Worm (Caenorhabditis elegans) whole organism, young adult: Measurements from ENCODE around the gene Y48A6B.14.

ENCODE experiments used
- B0019.2 ChIP-seq: fragments of 200-800 bp; sonication (Bioruptor generic); conservative IDR thresholded peaks from 2 replicates; pipeline ENCODE4 v1.3.6; 2022; ENCODE audit warnings: missing genetic modification reagents, missing genetic modification characterization, missing compliant biosample characterization
- B0336.3 ChIP-seq: fragments of 200-800 bp; sonication (Bioruptor generic); IDR thresholded peaks from 2 replicates; pipeline ENCODE4 v1.3.6; 2022; ENCODE audit warnings: missing genetic modification characterization, missing compliant biosample characterization
- D2030.7 ChIP-seq: fragments of 200-800 bp; sonication (Bioruptor generic); IDR thresholded peaks from 2 replicates; pipeline ENCODE4 v1.3.6; 2022; ENCODE audit warnings: missing genetic modification reagents, missing genetic modification characterization, missing compliant biosample characterization
- F23B12.7 ChIP-seq: sonication (generic microtip); optimal IDR thresholded peaks from 2 replicates; lab custom pipeline; 2017; ENCODE audit warnings: missing genetic modification characterization, mild to moderate bottlenecking, missing compliant biosample characterization, antibody characterized with exemption, moderate library complexity; ENCODE audit not compliant: insufficient read depth
- F33H1.4 ChIP-seq: fragments of 200-800 bp; sonication (Bioruptor generic); IDR thresholded peaks from 2 replicates; pipeline ENCODE4 v1.3.6; 2022; ENCODE audit warnings: missing genetic modification reagents, missing genetic modification characterization, missing compliant biosample characterization
- F49E8.2 ChIP-seq: sonication (generic microtip); optimal IDR thresholded peaks from 3 replicates; lab custom pipeline; 2017; ENCODE audit warnings: missing genetic modification characterization, mild to moderate bottlenecking, missing compliant biosample characterization, antibody characterized with exemption, moderate library complexity; ENCODE audit not compliant: insufficient read depth
- K12H6.12 ChIP-seq: fragments of 200-800 bp; sonication (Bioruptor generic); optimal IDR thresholded peaks from 2 replicates; lab custom pipeline; 2018; ENCODE audit warnings: mild to moderate bottlenecking, missing genetic modification characterization, missing compliant biosample characterization
- Y53F4B.3 ChIP-seq: fragments of 200-800 bp; sonication (Bioruptor generic); IDR thresholded peaks from 2 replicates; pipeline ENCODE4 v1.3.6; 2022; ENCODE audit warnings: missing genetic modification reagents, missing genetic modification characterization, missing compliant biosample characterization
- Y95B8A.8 ChIP-seq: fragments of 200-800 bp; sonication (Bioruptor generic); IDR thresholded peaks from 2 replicates; pipeline ENCODE4 v1.3.6; 2022; ENCODE audit warnings: missing genetic modification reagents, missing genetic modification characterization, missing compliant biosample characterization
- ama-1 ChIP-seq, 3 experiments: fragments of 150-350 bp in 1 of 3; sonication (generic microtip) in 2 of 3; optimal IDR thresholded peaks; 2 replicates each; lab custom pipeline; 2014 to 2018; ENCODE audit warnings: missing biosample characterization in 2 of 3, missing genetic modification characterization in 2 of 3, missing genetic modification reagents in 2 of 3
- attf-5 ChIP-seq: fragments of 200-800 bp; sonication (Bioruptor generic); optimal IDR thresholded peaks from 2 replicates; lab custom pipeline; 2018; ENCODE audit warnings: mild to moderate bottlenecking, missing genetic modification characterization, missing compliant biosample characterization
- attf-6 ChIP-seq: fragments of 200-800 bp; sonication (Bioruptor generic); IDR thresholded peaks from 2 replicates; pipeline ENCODE4 v1.3.6; 2022; ENCODE audit warnings: missing genetic modification reagents, missing genetic modification characterization, missing compliant biosample characterization
- cebp-1 ChIP-seq, 2 experiments: fragments of 200-800 bp in 1 of 2; sonication (Bioruptor generic) in 1 of 2; sonication (generic microtip) in 1 of 2; IDR thresholded peaks in 1 of 2; optimal IDR thresholded peaks in 1 of 2; 2 replicates each; pipeline versions ENCODE4 v1.3.6 to Lab custom; 2017 to 2022; ENCODE audit warnings: missing compliant biosample characterization in 2 of 2, missing genetic modification characterization in 2 of 2, mild to moderate bottlenecking in 1 of 2, missing genetic modification reagents in 1 of 2, moderate library complexity in 1 of 2
- ceh-100 ChIP-seq: fragments of 200-800 bp; sonication (Bioruptor generic); IDR thresholded peaks from 2 replicates; pipeline ENCODE4 v1.3.6; 2022; ENCODE audit warnings: missing genetic modification reagents, missing genetic modification characterization, missing compliant biosample characterization
- ceh-91 ChIP-seq: fragments of 200-800 bp; sonication (Bioruptor generic); IDR thresholded peaks from 2 replicates; pipeline ENCODE4 v1.3.6; 2022; ENCODE audit warnings: missing genetic modification reagents, missing genetic modification characterization, missing compliant biosample characterization
- dpl-1 ChIP-seq: fragments of 150-350 bp; optimal IDR thresholded peaks from 2 replicates; lab custom pipeline; 2014; ENCODE audit warnings: missing biosample characterization, missing genetic modification reagents, missing genetic modification characterization
- efl-1 ChIP-seq: fragments of 150-350 bp; optimal IDR thresholded peaks from 2 replicates; lab custom pipeline; 2014; ENCODE audit warnings: missing biosample characterization, missing genetic modification reagents, missing genetic modification characterization
- him-1 ChIP-seq: sonication (generic microtip); optimal IDR thresholded peaks from 2 replicates; lab custom pipeline; 2016; ENCODE audit warnings: missing genotype, missing genetic modification reagents, missing genetic modification characterization, missing compliant biosample characterization
- hlh-26 ChIP-seq: fragments of 200-800 bp; sonication (Bioruptor generic); conservative IDR thresholded peaks from 2 replicates; pipeline ENCODE4 v1.3.6; 2022; ENCODE audit warnings: missing genetic modification reagents, missing genetic modification characterization, missing compliant biosample characterization
- hmg-1.2 ChIP-seq: fragments of 200-800 bp; sonication (Bioruptor generic); IDR thresholded peaks from 2 replicates; pipeline ENCODE4 v1.3.6; 2022; ENCODE audit warnings: missing genetic modification reagents, missing genetic modification characterization, missing compliant biosample characterization
- hmg-20 ChIP-seq: fragments of 200-800 bp; sonication (Bioruptor generic); IDR thresholded peaks from 2 replicates; pipeline ENCODE4 v1.3.6; 2022; ENCODE audit warnings: missing genetic modification reagents, missing genetic modification characterization, missing compliant biosample characterization
- hsf-1 ChIP-seq: fragments of 200-800 bp; sonication (Bioruptor generic); IDR thresholded peaks from 2 replicates; pipeline ENCODE4 v1.3.6; 2022; ENCODE audit warnings: missing genetic modification reagents, missing genetic modification characterization, missing compliant biosample characterization
- let-526 ChIP-seq: fragments of 200-800 bp; sonication (Bioruptor generic); IDR thresholded peaks from 2 replicates; pipeline ENCODE4 v1.3.6; 2022; ENCODE audit warnings: missing genetic modification reagents, missing genetic modification characterization, missing compliant biosample characterization
- lin-35 ChIP-seq, 3 experiments: fragments of 150-350 bp in 2 of 3; sonication (generic microtip) in 1 of 3; optimal IDR thresholded peaks; 2 replicates each; lab custom pipeline; 2014 to 2018; ENCODE audit warnings: missing biosample characterization in 3 of 3, missing genetic modification characterization in 3 of 3, missing genetic modification reagents in 3 of 3
- lin-40 ChIP-seq: sonication (generic microtip); optimal IDR thresholded peaks from 2 replicates; lab custom pipeline; 2016; ENCODE audit warnings: missing genetic modification characterization, mild to moderate bottlenecking, missing compliant biosample characterization, missing genotype, missing genetic modification reagents
- lin-54 ChIP-seq: fragments of 200-800 bp; sonication (Bioruptor generic); optimal IDR thresholded peaks from 2 replicates; lab custom pipeline; 2018; ENCODE audit warnings: mild to moderate bottlenecking, missing genetic modification characterization, missing compliant biosample characterization
- lir-1 ChIP-seq: fragments of 200-800 bp; sonication (Bioruptor generic); conservative IDR thresholded peaks from 2 replicates; pipeline ENCODE4 v1.3.6; 2022; ENCODE audit warnings: missing genetic modification reagents, missing genetic modification characterization, missing compliant biosample characterization
- lsl-1 ChIP-seq: fragments of 200-800 bp; sonication (Bioruptor generic); optimal IDR thresholded peaks from 2 replicates; lab custom pipeline; 2018; ENCODE audit warnings: mild to moderate bottlenecking, missing genetic modification characterization, moderate library complexity, missing compliant biosample characterization
- madf-3 ChIP-seq: fragments of 200-800 bp; sonication (Bioruptor generic); IDR thresholded peaks from 2 replicates; pipeline ENCODE4 v1.3.6; 2022; ENCODE audit warnings: missing genetic modification reagents, missing genetic modification characterization, missing compliant biosample characterization
- madf-6 ChIP-seq: fragments of 200-800 bp; sonication (Bioruptor generic); IDR thresholded peaks from 2 replicates; pipeline ENCODE4 v1.3.6; 2022; ENCODE audit warnings: missing genetic modification reagents, missing genetic modification characterization, missing compliant biosample characterization
- madf-8 ChIP-seq: fragments of 200-800 bp; sonication (Bioruptor generic); conservative IDR thresholded peaks from 2 replicates; pipeline ENCODE4 v1.3.6; 2022; ENCODE audit warnings: missing genetic modification reagents, missing genetic modification characterization, missing compliant biosample characterization
- mcd-1 ChIP-seq: fragments of 200-800 bp; sonication (Bioruptor generic); IDR thresholded peaks from 2 replicates; pipeline ENCODE4 v1.3.6; 2022; ENCODE audit warnings: missing genetic modification reagents, missing genetic modification characterization, missing compliant biosample characterization
- nhr-179 ChIP-seq: sonication (generic microtip); optimal IDR thresholded peaks from 2 replicates; lab custom pipeline; 2016; ENCODE audit warnings: mild to moderate bottlenecking, missing genetic modification characterization, missing compliant biosample characterization
- pbrm-1 ChIP-seq: fragments of 200-800 bp; sonication (Bioruptor generic); IDR thresholded peaks from 2 replicates; pipeline ENCODE4 v1.3.6; 2022; ENCODE audit warnings: missing genetic modification reagents, missing genetic modification characterization, missing compliant biosample characterization
- pha-4 ChIP-seq: fragments of 150-350 bp; sonication (generic microtip); optimal IDR thresholded peaks from 2 replicates; lab custom pipeline; 2014; ENCODE audit warnings: missing biosample characterization, missing genetic modification reagents, missing genetic modification characterization
- snpc-1.1 ChIP-seq: sonication (generic microtip); optimal IDR thresholded peaks from 2 replicates; lab custom pipeline; 2017; ENCODE audit warnings: missing genetic modification characterization, mild to moderate bottlenecking, missing compliant biosample characterization, antibody characterized with exemption, moderate library complexity, missing genotype, missing genetic modification reagents; ENCODE audit not compliant: insufficient read depth
- snpc-1.3 ChIP-seq: sonication (generic microtip); optimal IDR thresholded peaks from 2 replicates; lab custom pipeline; 2017; ENCODE audit warnings: missing genetic modification characterization, mild to moderate bottlenecking, missing compliant biosample characterization, antibody characterized with exemption, moderate library complexity, missing genotype, missing genetic modification reagents; ENCODE audit not compliant: insufficient read depth
- snpc-3.4 ChIP-seq: sonication (generic microtip); optimal IDR thresholded peaks from 2 replicates; lab custom pipeline; 2017; ENCODE audit warnings: missing genetic modification characterization, mild to moderate bottlenecking, missing compliant biosample characterization, antibody characterized with exemption, moderate library complexity, missing genotype, missing genetic modification reagents
- snpc-4 ChIP-seq, 5 experiments: fragments of 150-350 bp in 1 of 5; sonication (generic microtip) in 4 of 5; optimal IDR thresholded peaks; 2 replicates each; lab custom pipeline; 2014 to 2018; ENCODE audit warnings: missing genetic modification characterization in 5 of 5, missing biosample characterization in 3 of 5, antibody characterized with exemption in 2 of 5, mild to moderate bottlenecking in 2 of 5, missing compliant biosample characterization in 2 of 5, missing genotype in 2 of 5, moderate library complexity in 2 of 5, missing genetic modification reagents in 1 of 5
- somi-1 ChIP-seq: fragments of 200-800 bp; sonication (Bioruptor generic); optimal IDR thresholded peaks from 2 replicates; lab custom pipeline; 2018; ENCODE audit warnings: mild to moderate bottlenecking, missing genetic modification characterization, missing compliant biosample characterization
- tbp1 ChIP-seq: fragments of 200-800 bp; sonication (Bioruptor generic); optimal IDR thresholded peaks from 2 replicates; lab custom pipeline; 2018; ENCODE audit warnings: mild to moderate bottlenecking, missing genetic modification characterization, missing compliant biosample characterization
- tlf-1 ChIP-seq: fragments of 200-800 bp; sonication (Bioruptor generic); optimal IDR thresholded peaks from 2 replicates; lab custom pipeline; 2018; ENCODE audit warnings: mild to moderate bottlenecking, missing genetic modification characterization, missing compliant biosample characterization
- xnd-1 ChIP-seq: sonication (generic microtip); optimal IDR thresholded peaks from 2 replicates; lab custom pipeline; 2016; ENCODE audit warnings: missing genotype, missing genetic modification reagents, missing genetic modification characterization, missing compliant biosample characterization
- ztf-28 ChIP-seq: fragments of 200-800 bp; sonication (Bioruptor generic); IDR thresholded peaks from 2 replicates; pipeline ENCODE4 v1.3.6; 2022; ENCODE audit warnings: missing genetic modification reagents, missing genetic modification characterization, missing compliant biosample characterization
- ztf-3 ChIP-seq: fragments of 200-800 bp; sonication (Bioruptor generic); optimal IDR thresholded peaks from 2 replicates; lab custom pipeline; 2018; ENCODE audit warnings: mild to moderate bottlenecking, missing genetic modification characterization, missing compliant biosample characterization

Gene Y48A6B.14

ce11 chrIII:11036132-11036531, 4.7 kb downstream of the Y48A6B.14 start:
- TF ChIP-seq snpc-3.4 (peak; percentile 90), hlh-26 (GFP tag; lab: Robert Waterston, UW) (no peak), snpc-1.3 (tag; lab: Kevin White, UChicago) (peak; percentile 91), snpc-1.1 (tag; lab: Kevin White, UChicago) (peak; percentile 83), attf-5 (peak; percentile 34), lsl-1 (peak; percentile 89), ceh-91 (peak; percentile 57), let-526 (GFP tag; lab: Robert Waterston, UW) (no peak), snpc-4 (GFP tag; optimal IDR thresholded peaks at IDR 0.05; lab: Kevin White, UChicago) (peak; percentile 62), snpc-4 (tag; optimal IDR thresholded peaks at IDR 0.05; lab: Kevin White, UChicago) (peak in 3 of 4 experiments; percentile 26 to 64 (median 47)), tbp1 (GFP tag; lab: Kevin White, UChicago) (peak; percentile 64), attf-6 (GFP tag; lab: Robert Waterston, UW) (0 out of 2 replicates have a peak, but pooled peaks have one; percentile 56), cebp-1 (GFP tag; IDR thresholded peaks at IDR 0.05; lab: Robert Waterston, UW) (0 out of 2 replicates have a peak, but pooled peaks have one; percentile 26), cebp-1 (tag; optimal IDR thresholded peaks at IDR 0.05; lab: Kevin White, UChicago) (peak; percentile 69), lin-54 (GFP tag; lab: Kevin White, UChicago) (peak; percentile 87), nhr-179 (no peak), ztf-3 (GFP tag; lab: Kevin White, UChicago) (no peak), F33H1.4 (peak; percentile 71), lin-40 (tag; lab: Kevin White, UChicago) (peak; percentile 56), F49E8.2 (tag; lab: Kevin White, UChicago) (peak; percentile 75), ceh-100 (peak; percentile 81), B0019.2 (GFP tag; lab: Robert Waterston, UW) (no peak; the same call in 1 of the 2 replicates), hmg-1.2 (peak; percentile 100), madf-3 (0 out of 2 replicates have a peak, but pooled peaks have one; percentile 52), lir-1 (GFP tag; lab: Robert Waterston, UW) (no peak), pha-4 (tag; lab: Kevin White, UChicago) (no peak), Y53F4B.3 (GFP tag; lab: Robert Waterston, UW) (0 out of 2 replicates have a peak, but pooled peaks have one; percentile 19), hmg-20 (GFP tag; lab: Robert Waterston, UW) (0 out of 2 replicates have a peak, but pooled peaks have one; percentile 20), mcd-1 (GFP tag; lab: Robert Waterston, UW) (peak; percentile 86), tlf-1 (peak; percentile 61), xnd-1 (tag; lab: Kevin White, UChicago) (peak; percentile 64), hsf-1 (GFP tag; lab: Robert Waterston, UW) (peak; percentile 64; the same call in 1 of the 2 replicates), madf-6 (GFP tag; lab: Robert Waterston, UW) (peak; percentile 92), F23B12.7 (tag; lab: Kevin White, UChicago) (peak; percentile 75), Y95B8A.8 (peak; percentile 61; the same call in 1 of the 2 replicates), ama-1 (optimal IDR thresholded peaks at IDR 0.05; lab: Kevin White, UChicago) (no peak), ama-1 (GFP tag; optimal IDR thresholded peaks at IDR 0.05; lab: Kevin White, UChicago) (no peak), pbrm-1 (GFP tag; lab: Robert Waterston, UW) (peak; percentile 84), somi-1 (no peak), B0336.3 (GFP tag; lab: Robert Waterston, UW) (peak; percentile 83), madf-8 (GFP tag; lab: Robert Waterston, UW) (peak; percentile 69), K12H6.12 (tag; lab: Kevin White, UChicago) (no peak), D2030.7 (GFP tag; lab: Robert Waterston, UW) (peak; percentile 88), lin-35 (GFP tag; optimal IDR thresholded peaks at IDR 0.05; lab: Kevin White, UChicago) (peak in 1 of 3 experiments; percentile 28), efl-1 (peak; percentile 70), ztf-28 (GFP tag; lab: Robert Waterston, UW) (0 out of 2 replicates have a peak, but pooled peaks have one; percentile 46), dpl-1 (GFP tag; lab: Kevin White, UChicago) (peak; percentile 48), him-1 (peak; percentile 36)
